Fruit fly (Drosophila melanogaster) S2 (cell line): ENCODE data around the gene CG14017.

Source experiments
- CG8478 ChIP-seq: fragments of >200 bp; optimal IDR thresholded peaks from 2 replicates; lab custom pipeline; 2018
- CTCF ChIP-seq, 2 experiments: fragments of >200 bp; optimal IDR thresholded peaks; 2 replicates each; lab custom pipeline; 2018

DNA sequence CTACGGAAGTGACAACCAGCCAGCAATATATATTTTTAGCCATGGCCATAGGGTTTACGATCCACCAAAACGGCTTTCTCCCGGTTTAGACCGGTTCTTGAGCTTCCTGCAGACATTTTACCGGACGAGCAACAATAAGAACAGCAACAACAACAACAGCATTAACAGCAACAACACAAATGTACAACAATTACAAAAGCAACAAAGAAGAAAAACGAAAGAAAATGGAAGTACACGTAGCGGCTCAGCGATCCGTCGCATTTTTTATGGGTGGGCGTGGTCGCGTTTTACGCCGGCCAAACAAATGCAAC is 7.5 kb upstream of the CG14017 start:
- TF ChIP-seq CTCF (optimal IDR thresholded peaks at IDR 0.05; lab: Kevin White, UChicago) = no peak
- no peak for TF ChIP-seq CG8478 (lab: Kevin White, UChicago)
